Worm (Caenorhabditis elegans): ENCODE data around the gene sre-4.

DNA sequence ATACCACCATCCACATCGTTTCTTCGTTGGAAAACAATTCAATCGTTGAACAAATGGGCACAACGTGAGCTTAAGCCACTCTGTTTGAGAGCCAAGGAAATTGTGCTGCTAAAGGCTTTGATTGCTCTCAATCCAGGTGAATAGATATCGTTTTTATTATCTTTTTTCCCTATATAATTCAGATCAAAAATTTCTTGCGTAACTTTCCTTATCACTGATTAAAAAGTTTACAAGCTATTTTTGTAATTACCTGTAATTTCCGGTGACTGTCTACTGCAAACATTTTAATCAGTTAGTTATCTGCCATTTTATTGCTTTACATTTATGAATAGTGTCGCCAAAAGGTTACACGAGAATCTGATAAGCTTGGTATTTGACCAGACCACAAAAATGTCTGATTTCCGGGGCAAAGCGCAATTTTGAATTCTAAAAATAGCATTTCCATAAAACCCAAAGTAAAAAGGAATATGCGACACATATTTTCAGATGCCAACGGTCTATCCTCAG lies 21.9 kb downstream of the sre-4 start:
- TF ChIP-seq pqm-1 (tag; optimal IDR thresholded peaks at IDR 0.05) (peak; percentile 40), nhr-76 (tag; optimal IDR thresholded peaks at IDR 0.05) (no peak), unc-62 (GFP tag; optimal IDR thresholded peaks at IDR 0.05 in 1 of 2) (no peak), unc-62 (tag; optimal IDR thresholded peaks at IDR 0.05) (no peak), daf-19 (GFP tag; conservative IDR thresholded peaks at IDR 0.05) (no peak), lin-15B (tag; optimal IDR thresholded peaks at IDR 0.05) (no peak)
